Worm (Caenorhabditis elegans) whole organism, L4 larva: ENCODE results near the gene irld-56.

Experiments
- F44E2.7 ChIP-seq: fragments of 200-800 bp; sonication (Bioruptor generic); IDR thresholded peaks from 2 replicates; pipeline ENCODE4 v2.1.2; 2022; ENCODE audit warnings: missing genetic modification characterization, missing compliant biosample characterization
- Y105C5A.15 ChIP-seq: fragments of 200-800 bp; sonication (Bioruptor generic); IDR thresholded peaks from 2 replicates; pipeline ENCODE4 v1.3.6; 2022; ENCODE audit warnings: missing genetic modification characterization, missing compliant biosample characterization
- ZK546.5 ChIP-seq, 2 experiments: sonication (generic microtip); optimal IDR thresholded peaks; 2 replicates each; lab custom pipeline; 2017; ENCODE audit warnings: missing biosample characterization in 2 of 2, missing genetic modification characterization in 2 of 2
- aha-1 ChIP-seq: fragments of 150-350 bp; peaks from one replicate; lab custom pipeline; 2014; ENCODE audit warnings: missing biosample characterization, missing genetic modification characterization
- ama-1 ChIP-seq: fragments of 150-350 bp; optimal IDR thresholded peaks from 2 replicates; lab custom pipeline; 2014; ENCODE audit warnings: inconsistent platforms, mixed read lengths
- arid-1 ChIP-seq: fragments of 200-800 bp; sonication (Bioruptor generic); conservative IDR thresholded peaks from 2 replicates; pipeline ENCODE4 v1.3.6; 2022; ENCODE audit warnings: missing genetic modification reagents, missing genetic modification characterization, missing compliant biosample characterization
- attf-4 ChIP-seq: sonication (generic microtip); optimal IDR thresholded peaks from 3 replicates; lab custom pipeline; 2017; ENCODE audit warnings: missing biosample characterization, missing genetic modification characterization
- ceh-62 ChIP-seq: sonication (generic microtip); optimal IDR thresholded peaks from 2 replicates; lab custom pipeline; 2017; ENCODE audit warnings: missing biosample characterization, missing genetic modification characterization
- ces-1 ChIP-seq: fragments of 150-350 bp; sonication (generic microtip); optimal IDR thresholded peaks from 4 replicates; lab custom pipeline; 2014; ENCODE audit warnings: missing biosample characterization, missing genetic modification reagents, missing genetic modification characterization
- cey-2 ChIP-seq: sonication (generic microtip); optimal IDR thresholded peaks from 3 replicates; lab custom pipeline; 2017; ENCODE audit warnings: missing genetic modification characterization, mild to moderate bottlenecking, missing compliant biosample characterization, antibody characterized with exemption, borderline replicate concordance; ENCODE audit not compliant: insufficient read depth
- daf-12 ChIP-seq: fragments of 150-350 bp; optimal IDR thresholded peaks from 2 replicates; lab custom pipeline; 2014; ENCODE audit warnings: missing biosample characterization, missing genetic modification reagents, missing genetic modification characterization
- daf-19 ChIP-seq: fragments of 200-800 bp; sonication (Bioruptor generic); conservative IDR thresholded peaks from 2 replicates; pipeline ENCODE4 v1.3.6; 2022; ENCODE audit warnings: missing genetic modification characterization, missing compliant biosample characterization
- dmd-9 ChIP-seq: fragments of 200-800 bp; sonication (Bioruptor generic); IDR thresholded peaks from 2 replicates; pipeline ENCODE4 v1.3.6; 2022; ENCODE audit warnings: missing genetic modification reagents, missing genetic modification characterization, missing compliant biosample characterization
- duxl-1 ChIP-seq: sonication (generic microtip); optimal IDR thresholded peaks from 2 replicates; lab custom pipeline; 2016; ENCODE audit warnings: mild to moderate bottlenecking, missing genetic modification characterization, moderate library complexity, missing compliant biosample characterization; ENCODE audit not compliant: poor library complexity
- egl-27 ChIP-seq: sonication (generic microtip); optimal IDR thresholded peaks from 3 replicates; lab custom pipeline; 2017; ENCODE audit warnings: missing biosample characterization, missing genetic modification reagents, missing genetic modification characterization
- fkh-10 ChIP-seq: fragments of 150-350 bp; optimal IDR thresholded peaks from 2 replicates; lab custom pipeline; 2014; ENCODE audit warnings: missing biosample characterization, missing genetic modification reagents, missing genetic modification characterization
- hif-1 ChIP-seq, 2 experiments: sonication (generic microtip); optimal IDR thresholded peaks; 2 replicates each; lab custom pipeline; 2016 to 2017; ENCODE audit warnings: missing compliant biosample characterization in 2 of 2, missing genetic modification characterization in 2 of 2, missing genetic modification reagents in 2 of 2, missing genotype in 2 of 2, mild to moderate bottlenecking in 1 of 2
- hlh-11 ChIP-seq: fragments of 200-800 bp; sonication (Bioruptor generic); optimal IDR thresholded peaks from 2 replicates; lab custom pipeline; 2018; ENCODE audit warnings: mild to moderate bottlenecking, missing genetic modification characterization, missing compliant biosample characterization
- lim-7 ChIP-seq: fragments of 200-800 bp; sonication (Bioruptor generic); IDR thresholded peaks from 2 replicates; pipeline ENCODE4 v1.3.6; 2022; ENCODE audit warnings: missing genetic modification characterization, missing compliant biosample characterization
- lin-1 ChIP-seq: fragments of 200-800 bp; sonication (Bioruptor generic); IDR thresholded peaks from 2 replicates; pipeline ENCODE4 v1.3.6; 2022; ENCODE audit warnings: missing genetic modification reagents, missing genetic modification characterization, missing compliant biosample characterization
- lin-15B ChIP-seq: fragments of 150-350 bp; sonication (generic microtip); optimal IDR thresholded peaks from 3 replicates; lab custom pipeline; 2014; ENCODE audit warnings: missing biosample characterization, missing genetic modification characterization
- lin-39 ChIP-seq: fragments of 150-350 bp; optimal IDR thresholded peaks from 2 replicates; lab custom pipeline; 2014; ENCODE audit warnings: missing biosample characterization, missing genetic modification reagents, missing genetic modification characterization
- mdl-1 ChIP-seq, 2 experiments: fragments of 150-350 bp in 1 of 2; sonication (generic microtip) in 1 of 2; optimal IDR thresholded peaks; 2 replicates each; lab custom pipeline; 2014 to 2017; ENCODE audit warnings: missing biosample characterization in 2 of 2, missing genetic modification characterization in 2 of 2
- mdt-29 ChIP-seq: fragments of 200-800 bp; sonication (Bioruptor generic); IDR thresholded peaks from 2 replicates; pipeline ENCODE4 v1.3.6; 2022; ENCODE audit warnings: missing genetic modification reagents, missing genetic modification characterization, missing compliant biosample characterization
- nhr-102 ChIP-seq: sonication (generic microtip); optimal IDR thresholded peaks from 2 replicates; lab custom pipeline; 2016; ENCODE audit warnings: mild to moderate bottlenecking, missing genetic modification characterization, moderate library complexity, missing compliant biosample characterization
- nhr-11 ChIP-seq: fragments of 150-350 bp; optimal IDR thresholded peaks from 2 replicates; lab custom pipeline; 2014; ENCODE audit warnings: missing biosample characterization, missing genetic modification characterization
- nhr-237 ChIP-seq: sonication (generic microtip); optimal IDR thresholded peaks from 2 replicates; lab custom pipeline; 2017; ENCODE audit warnings: missing biosample characterization, missing genetic modification characterization
- nhr-42 ChIP-seq: fragments of 200-800 bp; sonication (Bioruptor generic); IDR thresholded peaks from 2 replicates; pipeline ENCODE4 v1.3.6; 2022; ENCODE audit warnings: missing genetic modification characterization, missing compliant biosample characterization
- nhr-48 ChIP-seq: sonication (generic microtip); optimal IDR thresholded peaks from 2 replicates; lab custom pipeline; 2016; ENCODE audit warnings: mild to moderate bottlenecking, missing genetic modification characterization, missing compliant biosample characterization
- php-3 ChIP-seq: fragments of 200-800 bp; sonication (Bioruptor generic); IDR thresholded peaks from 2 replicates; pipeline ENCODE4 v1.3.6; 2022; ENCODE audit warnings: missing genetic modification reagents, missing genetic modification characterization, missing compliant biosample characterization
- sdz-12 ChIP-seq: fragments of 200-800 bp; sonication (Bioruptor generic); optimal IDR thresholded peaks from 2 replicates; lab custom pipeline; 2018; ENCODE audit warnings: mild to moderate bottlenecking, missing genetic modification characterization, missing compliant biosample characterization
- set-16 ChIP-seq: fragments of 200-800 bp; sonication (Bioruptor generic); IDR thresholded peaks from 2 replicates; pipeline ENCODE4 v1.3.6; 2022; ENCODE audit warnings: missing genetic modification reagents, missing genetic modification characterization, missing compliant biosample characterization
- snpc-1.2 ChIP-seq: fragments of 200-800 bp; sonication (Bioruptor generic); IDR thresholded peaks from 2 replicates; pipeline ENCODE4 v1.3.6; 2022; ENCODE audit warnings: missing genetic modification reagents, missing genetic modification characterization, missing compliant biosample characterization
- spr-3 ChIP-seq: fragments of 200-800 bp; sonication (Bioruptor generic); optimal IDR thresholded peaks from 2 replicates; lab custom pipeline; 2018; ENCODE audit warnings: mild to moderate bottlenecking, missing genetic modification characterization, missing compliant biosample characterization
- tra-1 ChIP-seq: fragments of 200-800 bp; sonication (Bioruptor generic); IDR thresholded peaks from 2 replicates; pipeline ENCODE4 v1.3.6; 2022; ENCODE audit warnings: missing genetic modification reagents, missing genetic modification characterization, missing compliant biosample characterization
- unc-62 ChIP-seq, 3 experiments: fragments of 150-350 bp in 1 of 3; sonication (generic microtip); optimal IDR thresholded peaks in 2 of 3; peaks in 1 of 3; 1 replicate in 1 of 3; 2 replicates in 2 of 3; lab custom pipeline; 2014 to 2017; ENCODE audit warnings: missing biosample characterization in 3 of 3, missing genetic modification characterization in 3 of 3, missing genetic modification reagents in 3 of 3, missing genotype in 1 of 3
- zag-1 ChIP-seq: fragments of 150-350 bp; optimal IDR thresholded peaks from 2 replicates; lab custom pipeline; 2014; ENCODE audit warnings: missing biosample characterization, missing genetic modification characterization
- zfp-3 ChIP-seq: fragments of 200-800 bp; sonication (Bioruptor generic); conservative IDR thresholded peaks from 2 replicates; pipeline ENCODE4 v1.3.6; 2022; ENCODE audit warnings: missing genetic modification reagents, missing genetic modification characterization, missing compliant biosample characterization
- zip-11 ChIP-seq: fragments of 200-800 bp; sonication (Bioruptor generic); IDR thresholded peaks from 2 replicates; pipeline ENCODE4 v1.3.6; 2022; ENCODE audit warnings: missing genetic modification characterization, missing compliant biosample characterization
- ztf-7 ChIP-seq: fragments of 150-350 bp; optimal IDR thresholded peaks from 2 replicates; lab custom pipeline; 2014; ENCODE audit warnings: missing biosample characterization, missing genetic modification characterization

Gene irld-56

DNA sequence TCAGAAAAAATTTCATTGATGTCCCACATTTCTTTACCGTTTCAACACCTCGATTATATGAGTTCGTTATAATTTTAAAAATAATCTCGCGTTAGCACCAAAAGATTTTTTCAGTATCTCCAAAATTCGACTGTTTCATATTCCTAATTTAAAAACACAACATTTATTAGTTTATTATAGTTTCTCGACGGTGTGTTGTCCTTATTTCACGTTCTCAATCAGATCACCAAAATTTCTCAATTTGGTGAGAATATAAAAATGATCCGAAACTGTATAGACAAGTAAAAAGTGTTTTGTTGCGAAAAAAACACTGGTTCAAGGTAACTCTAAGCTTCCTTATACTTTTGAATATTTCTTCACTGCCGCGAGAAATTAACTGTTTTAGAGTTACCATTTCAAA is 11.1 kb downstream of the irld-56 start:
- no peak for TF ChIP-seq hlh-11 (tag; lab: Kevin White, UChicago)
- TF ChIP-seq php-3 (GFP tag; lab: Robert Waterston, UW), result no peak
- TF ChIP-seq snpc-1.2 (GFP tag; lab: Robert Waterston, UW), result peak; percentile 63; the same call in 1 of the 2 replicates

DNA sequence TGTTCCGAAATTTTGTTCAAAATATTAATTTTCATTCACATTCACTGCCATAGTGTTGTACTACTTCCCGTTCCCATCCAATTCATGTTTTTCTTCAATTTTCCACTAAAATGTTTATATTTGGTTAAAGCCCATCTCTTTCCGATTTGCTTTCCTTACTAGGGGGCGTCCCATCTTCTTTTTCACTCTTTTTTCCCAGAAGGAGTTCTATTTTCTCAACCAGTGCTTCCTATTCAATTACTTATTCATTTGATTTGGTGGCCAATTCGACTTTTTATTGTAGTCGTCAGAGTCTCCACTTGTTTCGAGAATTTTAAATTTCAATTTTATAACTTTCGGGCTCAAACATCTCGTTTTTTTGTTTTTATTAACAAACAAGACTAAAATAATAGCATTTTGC is 18.0 kb downstream of the irld-56 start:
- TF ChIP-seq mdl-1 (tag; optimal IDR thresholded peaks at IDR 0.05; lab: Kevin White, UChicago), result no peak
- peak; percentile 70 for TF ChIP-seq fkh-10 (GFP tag; lab: Kevin White, UChicago)
- no peak for TF ChIP-seq nhr-102 (tag; lab: Kevin White, UChicago)
- TF ChIP-seq aha-1, result peak; percentile 19
- TF ChIP-seq ces-1 (GFP tag; lab: Kevin White, UChicago), result peak; percentile 50
- TF ChIP-seq lim-7, result no peak

DNA sequence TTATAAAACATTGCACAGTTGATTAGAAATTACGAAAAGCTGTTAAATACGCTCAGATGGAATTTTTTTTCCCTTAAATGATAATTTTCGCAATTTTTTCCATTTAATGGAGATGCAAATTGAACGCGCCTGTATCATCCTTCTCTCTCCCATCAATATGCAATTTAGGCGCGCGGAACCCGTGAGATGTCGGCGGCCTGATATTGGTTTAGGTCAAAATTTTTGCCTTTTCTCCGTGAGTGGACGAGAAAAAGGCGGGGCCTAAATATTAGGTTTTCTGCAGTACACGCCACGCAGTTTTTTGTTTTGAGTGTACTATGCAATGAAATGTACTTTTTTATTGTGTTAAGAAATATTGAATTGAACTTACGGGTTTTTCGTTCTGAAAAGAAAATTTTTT is 29.9 kb downstream of the irld-56 start:
- TF ChIP-seq lin-39 (tag; lab: Kevin White, UChicago) (no peak), ama-1 (no peak), aha-1 (peak; percentile 57), snpc-1.2 (GFP tag; lab: Robert Waterston, UW) (peak; percentile 35; the same call in 1 of the 2 replicates), daf-12 (no peak)

DNA sequence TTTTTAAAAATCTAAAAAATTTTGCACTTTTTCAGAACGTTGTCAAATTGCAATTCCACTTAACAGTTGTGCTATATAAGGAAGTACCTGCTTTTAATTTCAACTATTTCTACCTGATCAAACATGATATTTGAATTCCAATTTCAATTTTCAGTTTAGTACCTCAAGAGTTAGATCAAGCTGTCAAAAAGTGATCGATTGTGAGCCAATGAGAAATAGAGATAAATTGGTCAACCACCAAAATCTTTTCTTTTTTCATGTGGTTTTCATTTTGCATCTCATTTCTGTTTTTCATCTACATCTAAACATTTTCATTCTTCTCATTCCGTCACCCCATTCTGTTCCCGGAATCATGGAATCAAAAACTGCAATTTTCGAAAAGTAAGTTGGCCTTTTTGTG is 31.0 kb downstream of the irld-56 start, which contains the start of gene egl-23:
Gene egl-23, plus strand, starts transcription at position 301 of the 400 bp plus-strand sequence.
- TF ChIP-seq lin-1 (GFP tag; lab: Robert Waterston, UW) (no peak), snpc-1.2 (GFP tag; lab: Robert Waterston, UW) (no peak), attf-4 (no peak), cey-2 (tag; lab: Kevin White, UChicago) (no peak), zfp-3 (GFP tag; lab: Robert Waterston, UW) (no peak), spr-3 (GFP tag; lab: Kevin White, UChicago) (no peak), zip-11 (GFP tag; lab: Robert Waterston, UW) (no peak), nhr-42 (GFP tag; lab: Robert Waterston, UW) (no peak), duxl-1 (tag; lab: Kevin White, UChicago) (no peak)

DNA sequence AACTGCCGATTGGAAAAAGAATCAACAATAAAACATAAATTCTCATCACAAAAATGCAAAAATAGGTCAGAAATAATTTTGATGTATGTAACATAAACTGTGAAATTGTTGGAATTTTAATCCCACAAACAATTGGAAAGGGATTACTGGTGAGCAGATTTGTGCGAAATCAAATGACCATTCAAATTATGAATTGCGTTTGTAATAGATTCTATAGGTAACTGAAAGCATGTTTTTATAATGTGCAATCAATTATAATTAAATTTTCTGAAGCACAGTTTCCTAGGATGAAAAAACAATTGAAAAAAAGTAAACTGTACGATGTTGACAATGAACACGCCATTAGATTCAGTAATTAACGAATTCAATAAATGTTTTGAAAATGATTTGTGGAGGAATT is 34.1 kb downstream of the irld-56 start, which contains the start of gene tor-1:
Gene tor-1, minus strand, starts transcription at position 101 of the 400 bp plus-strand sequence.
- TF ChIP-seq mdt-29, result no peak
- no peak for TF ChIP-seq lin-39 (tag; lab: Kevin White, UChicago)
- no peak for TF ChIP-seq daf-19 (GFP tag; lab: Robert Waterston, UW)

DNA sequence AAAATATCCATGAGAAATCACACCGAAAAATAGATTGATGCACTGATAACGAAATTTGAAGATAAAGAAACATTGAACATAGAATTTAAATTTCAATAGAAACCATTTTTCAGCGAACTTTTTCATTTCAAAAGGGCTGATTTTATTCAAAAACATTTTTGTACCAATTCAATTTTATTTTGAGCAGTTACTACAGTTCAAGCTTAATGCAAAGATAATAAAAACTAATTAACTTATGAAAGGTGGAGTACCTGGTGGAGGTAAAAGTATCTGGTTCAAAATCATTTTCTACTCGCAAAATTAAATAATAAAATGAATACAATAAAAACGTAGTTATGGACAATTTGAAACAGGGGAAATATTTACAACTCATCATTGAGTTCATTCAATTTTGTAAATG is 35.7 kb downstream of the irld-56 start, which contains the start of gene tor-2:
Gene tor-2, minus strand, starts transcription at position 101 of the 400 bp plus-strand sequence.
- no peak for TF ChIP-seq spr-3 (GFP tag; lab: Kevin White, UChicago)
- TF ChIP-seq hif-1 (tag; optimal IDR thresholded peaks at IDR 0.05; lab: Kevin White, UChicago), result no peak
- no peak for TF ChIP-seq ZK546.5 (tag; optimal IDR thresholded peaks at IDR 0.05; lab: Kevin White, UChicago)
- TF ChIP-seq sdz-12, result no peak
- no peak for TF ChIP-seq mdt-29
- no peak for TF ChIP-seq unc-62 (GFP tag; optimal IDR thresholded peaks at IDR 0.05 in 1 of 2; lab: Kevin White, UChicago)
- no peak for TF ChIP-seq unc-62 (tag; optimal IDR thresholded peaks at IDR 0.05; lab: Kevin White, UChicago)
- no peak for TF ChIP-seq tra-1 (GFP tag; lab: Robert Waterston, UW)

DNA sequence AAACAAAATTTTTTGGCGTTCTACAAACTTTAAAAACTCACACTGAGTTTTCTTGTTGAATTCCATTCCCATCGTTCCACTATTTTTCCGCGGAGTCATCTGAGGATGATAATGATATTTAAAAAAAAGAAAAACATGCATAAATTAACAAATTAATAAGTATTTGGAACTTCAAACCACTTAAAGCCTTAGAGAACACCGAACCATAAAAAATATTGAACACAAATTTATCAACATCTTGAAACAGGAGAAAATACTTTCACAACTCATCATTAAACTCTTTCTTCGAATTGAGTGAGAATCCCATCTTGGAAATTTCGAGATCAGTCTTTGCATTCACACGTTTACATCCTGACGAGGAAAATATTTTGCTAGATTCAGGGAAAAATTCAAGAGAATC is 37.4 kb downstream of the irld-56 start, which contains the start of gene gei-18:
Gene gei-18, minus strand, starts transcription at position 101 of the 400 bp plus-strand sequence.
- no peak for TF ChIP-seq nhr-237
- no peak for TF ChIP-seq egl-27 (tag; lab: Kevin White, UChicago)
- TF ChIP-seq arid-1 (GFP tag; lab: Robert Waterston, UW), result no peak
- TF ChIP-seq ztf-7 (tag; lab: Kevin White, UChicago), result no peak
- TF ChIP-seq sdz-12, result no peak
- no peak for TF ChIP-seq Y105C5A.15
- TF ChIP-seq ceh-62, result no peak
- TF ChIP-seq nhr-48 (tag; lab: Kevin White, UChicago), result no peak
- no peak for TF ChIP-seq nhr-102 (tag; lab: Kevin White, UChicago)
- TF ChIP-seq lin-15B, result no peak
- TF ChIP-seq mdl-1 (tag; optimal IDR thresholded peaks at IDR 0.05; lab: Kevin White, UChicago), result no peak
- TF ChIP-seq F44E2.7 (GFP tag; lab: Robert Waterston, UW), result no peak
- TF ChIP-seq set-16 (GFP tag; lab: Robert Waterston, UW), result no peak
- no peak for TF ChIP-seq zip-11 (GFP tag; lab: Robert Waterston, UW)
- TF ChIP-seq dmd-9, result no peak
- TF ChIP-seq zag-1 (tag; lab: Kevin White, UChicago), result no peak
- TF ChIP-seq nhr-11 (tag; lab: Kevin White, UChicago), result no peak
